Worm (Caenorhabditis elegans) whole organism, L4/young adult: ENCODE data around the gene pmp-5.

Experiments used
- W03F9.2 ChIP-seq: fragments of 150-350 bp; optimal IDR thresholded peaks from 2 replicates; lab custom pipeline; 2014; ENCODE audit warnings: missing biosample characterization, missing genetic modification characterization
- dao-5 ChIP-seq: sonication (generic microtip); optimal IDR thresholded peaks from 2 replicates; lab custom pipeline; 2016; ENCODE audit warnings: missing genotype, missing genetic modification characterization, moderate library complexity, missing compliant biosample characterization
- him-1 ChIP-seq: sonication (generic microtip); optimal IDR thresholded peaks from 2 replicates; lab custom pipeline; 2016; ENCODE audit warnings: missing genotype, missing genetic modification reagents, missing genetic modification characterization, missing compliant biosample characterization

ce11 chrV:6699833-6700232, 34.2 kb upstream of the pmp-5 start:
- no peak for TF ChIP-seq him-1 (tag; lab: Kevin White, UChicago)
- no peak for TF ChIP-seq dao-5 (tag; lab: Kevin White, UChicago)
- no peak for TF ChIP-seq W03F9.2
